Worm (Caenorhabditis elegans) whole organism, L4 larva: ENCODE data around the gene srpa-68.

Experiments used
- Y48G9A.11 ChIP-seq: fragments of 200-800 bp; sonication (Bioruptor generic); IDR thresholded peaks from 2 replicates; pipeline ENCODE4 v1.3.6; 2022; ENCODE audit warnings: missing genetic modification reagents, missing genetic modification characterization, missing compliant biosample characterization
- aly-2 ChIP-seq: sonication (generic microtip); optimal IDR thresholded peaks from 2 replicates; lab custom pipeline; 2018; ENCODE audit warnings: missing biosample characterization, missing genetic modification characterization
- daf-12 ChIP-seq: fragments of 150-350 bp; optimal IDR thresholded peaks from 2 replicates; lab custom pipeline; 2014; ENCODE audit warnings: missing biosample characterization, missing genetic modification reagents, missing genetic modification characterization
- dmd-6 ChIP-seq: fragments of 200-800 bp; sonication (Bioruptor generic); IDR thresholded peaks from 2 replicates; pipeline ENCODE4 v1.3.6; 2022; ENCODE audit warnings: missing genetic modification reagents, missing genetic modification characterization, missing compliant biosample characterization
- egl-27 ChIP-seq: sonication (generic microtip); optimal IDR thresholded peaks from 3 replicates; lab custom pipeline; 2017; ENCODE audit warnings: missing biosample characterization, missing genetic modification reagents, missing genetic modification characterization
- gei-8 ChIP-seq: fragments of 200-800 bp; sonication (Bioruptor generic); optimal IDR thresholded peaks from 2 replicates; lab custom pipeline; 2018; ENCODE audit warnings: mild to moderate bottlenecking, missing genetic modification characterization, missing compliant biosample characterization
- lim-7 ChIP-seq: fragments of 200-800 bp; sonication (Bioruptor generic); IDR thresholded peaks from 2 replicates; pipeline ENCODE4 v1.3.6; 2022; ENCODE audit warnings: missing genetic modification characterization, missing compliant biosample characterization
- mdl-1 ChIP-seq, 2 experiments: fragments of 150-350 bp in 1 of 2; sonication (generic microtip) in 1 of 2; optimal IDR thresholded peaks; 2 replicates each; lab custom pipeline; 2014 to 2017; ENCODE audit warnings: missing biosample characterization in 2 of 2, missing genetic modification characterization in 2 of 2
- mxl-2 ChIP-seq: fragments of 200-800 bp; sonication (Bioruptor generic); conservative IDR thresholded peaks from 2 replicates; pipeline ENCODE4 v1.3.6; 2022; ENCODE audit warnings: missing genetic modification reagents, missing genetic modification characterization, missing compliant biosample characterization
- nhr-6 ChIP-seq: fragments of 150-350 bp; optimal IDR thresholded peaks from 2 replicates; lab custom pipeline; 2014; ENCODE audit warnings: missing biosample characterization, missing genetic modification characterization
- snpc-4 ChIP-seq: fragments of 150-350 bp; optimal IDR thresholded peaks from 2 replicates; lab custom pipeline; 2014; ENCODE audit warnings: missing biosample characterization, missing genetic modification characterization
- unc-62 ChIP-seq, 3 experiments: fragments of 150-350 bp in 1 of 3; sonication (generic microtip); optimal IDR thresholded peaks in 2 of 3; peaks in 1 of 3; 1 replicate in 1 of 3; 2 replicates in 2 of 3; lab custom pipeline; 2014 to 2017; ENCODE audit warnings: missing biosample characterization in 3 of 3, missing genetic modification characterization in 3 of 3, missing genetic modification reagents in 3 of 3, missing genotype in 1 of 3
- zag-1 ChIP-seq: fragments of 150-350 bp; optimal IDR thresholded peaks from 2 replicates; lab custom pipeline; 2014; ENCODE audit warnings: missing biosample characterization, missing genetic modification characterization
- zfp-3 ChIP-seq: fragments of 200-800 bp; sonication (Bioruptor generic); conservative IDR thresholded peaks from 2 replicates; pipeline ENCODE4 v1.3.6; 2022; ENCODE audit warnings: missing genetic modification reagents, missing genetic modification characterization, missing compliant biosample characterization

- no peak for TF ChIP-seq lim-7 (GFP tag; lab: Robert Waterston, UW)
- TF ChIP-seq unc-62 (GFP tag; optimal IDR thresholded peaks at IDR 0.05 in 1 of 2; lab: Kevin White, UChicago), result no peak
- no peak for TF ChIP-seq unc-62 (tag; optimal IDR thresholded peaks at IDR 0.05; lab: Kevin White, UChicago)
- no peak for TF ChIP-seq mdl-1 (tag; optimal IDR thresholded peaks at IDR 0.05; lab: Kevin White, UChicago)
- TF ChIP-seq snpc-4 (tag; lab: Kevin White, UChicago), result no peak
- no peak for TF ChIP-seq Y48G9A.11
- TF ChIP-seq zfp-3 (GFP tag; lab: Robert Waterston, UW), result no peak
- no peak for TF ChIP-seq zag-1 (tag; lab: Kevin White, UChicago)
- no peak for TF ChIP-seq egl-27 (tag; lab: Kevin White, UChicago)
- TF ChIP-seq dmd-6, result no peak
- TF ChIP-seq aly-2 (tag; lab: Kevin White, UChicago), result no peak
- no peak for TF ChIP-seq mxl-2
- no peak for TF ChIP-seq daf-12 (tag; lab: Kevin White, UChicago)
- TF ChIP-seq nhr-6 (tag; lab: Kevin White, UChicago), result no peak
- no peak for TF ChIP-seq gei-8 (GFP tag; lab: Kevin White, UChicago)
These were observed 20.0 kb downstream of the srpa-68 start, which contains the start of the genes tsfm-1 and capg-2 for ce11 chrV:12271495-12271894.
